Worm (Caenorhabditis elegans): ENCODE results near the gene F26F2.5.

- no peak for TF ChIP-seq ama-1 (optimal IDR thresholded peaks at IDR 0.05)
- TF ChIP-seq skn-1 (tag; optimal IDR thresholded peaks at IDR 0.05) = no peak
- TF ChIP-seq nhr-11 (tag; optimal IDR thresholded peaks at IDR 0.05) = no peak
- TF ChIP-seq zag-1 (tag; optimal IDR thresholded peaks at IDR 0.05) = no peak
- no peak for TF ChIP-seq egl-27 (tag; optimal IDR thresholded peaks at IDR 0.05)
- no peak for TF ChIP-seq elt-3 (tag; optimal IDR thresholded peaks at IDR 0.05)
- no peak for TF ChIP-seq ztf-4 (tag; optimal IDR thresholded peaks at IDR 0.05)
- no peak for TF ChIP-seq nhr-77 (tag; optimal IDR thresholded peaks at IDR 0.05)
- no peak for TF ChIP-seq F13H6.1 (tag; optimal IDR thresholded peaks at IDR 0.05)
Measured at ce11 chrV:20604606-20605155, 31.2 kb downstream of the F26F2.5 start, which contains the start of gene ttr-57.
